Worm (Caenorhabditis elegans) whole organism, late embryonic: Measurements from ENCODE around the gene scl-27.

Source experiments
- ceh-19 ChIP-seq: fragments of 200-800 bp; sonication (Bioruptor generic); optimal IDR thresholded peaks from 2 replicates; lab custom pipeline; 2018; ENCODE audit warnings: mild to moderate bottlenecking, missing genetic modification characterization, missing compliant biosample characterization
- fkh-10 ChIP-seq: fragments of 150-350 bp; optimal IDR thresholded peaks from 2 replicates; lab custom pipeline; 2014; ENCODE audit warnings: missing biosample characterization, missing genetic modification reagents, missing genetic modification characterization
- fkh-6 ChIP-seq: sonication (generic microtip); optimal IDR thresholded peaks from 2 replicates; lab custom pipeline; 2016; ENCODE audit warnings: missing genetic modification characterization, missing compliant biosample characterization
- pqm-1 ChIP-seq: sonication (generic microtip); optimal IDR thresholded peaks from 2 replicates; lab custom pipeline; 2016; ENCODE audit warnings: missing genetic modification characterization, missing compliant biosample characterization
- sox-4 ChIP-seq: sonication (generic microtip); optimal IDR thresholded peaks from 2 replicates; lab custom pipeline; 2017; ENCODE audit warnings: mild to moderate bottlenecking, missing genetic modification characterization, inconsistent platforms, missing compliant biosample characterization
- unc-86 ChIP-seq: sonication (generic microtip); optimal IDR thresholded peaks from 2 replicates; lab custom pipeline; 2016; ENCODE audit warnings: missing genetic modification characterization, missing compliant biosample characterization

- TF ChIP-seq fkh-10 = no peak
- TF ChIP-seq pqm-1 (tag; lab: Kevin White, UChicago) = no peak
- no peak for TF ChIP-seq sox-4 (tag; lab: Kevin White, UChicago)
- TF ChIP-seq fkh-6 (tag; lab: Kevin White, UChicago) = no peak
- TF ChIP-seq ceh-19 = no peak
- TF ChIP-seq unc-86 (tag; lab: Kevin White, UChicago) = no peak
Observed at ce11 chrV:358473-358872, 41.3 kb upstream of the scl-27 start.
